Worm (Caenorhabditis elegans): ENCODE measurements around the gene odr-10.

DNA sequence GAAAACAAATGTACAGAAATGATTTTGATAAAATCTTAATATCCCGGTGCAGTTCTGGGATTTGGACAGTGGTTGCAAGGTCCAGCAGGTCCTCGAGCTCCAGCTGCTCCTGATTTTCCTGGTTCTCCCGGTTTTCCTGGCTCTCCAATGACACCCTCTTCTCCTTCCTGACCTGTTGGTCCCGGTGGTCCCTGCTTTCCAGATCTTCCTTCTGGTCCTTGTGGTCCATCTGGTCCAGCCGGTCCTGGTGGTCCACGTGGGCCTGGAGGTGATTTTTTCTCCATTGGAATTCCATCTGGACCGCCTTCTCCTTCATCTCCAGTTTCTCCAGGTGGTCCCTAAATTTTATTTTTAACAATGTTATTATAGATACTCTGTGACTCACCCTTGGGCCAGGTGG is 9.5 kb upstream of the odr-10 start:
- no peak for TF ChIP-seq ceh-45 (GFP tag; IDR thresholded peaks at IDR 0.05)
- no peak for TF ChIP-seq rnt-1 (tag; optimal IDR thresholded peaks at IDR 0.05)
- no peak for TF ChIP-seq sdc-2 (tag; optimal IDR thresholded peaks at IDR 0.05)

Measured in whole organism, late embryonic.